Worm (Caenorhabditis elegans) whole organism, L1 larva: ENCODE results near the gene Y39A3A.3.

Experiments
- C04F5.9 ChIP-seq: sonication (generic microtip); optimal IDR thresholded peaks from 2 replicates; lab custom pipeline; 2016; ENCODE audit warnings: missing genetic modification characterization, missing compliant biosample characterization
- F16B12.6 ChIP-seq: fragments of 150-350 bp; optimal IDR thresholded peaks from 2 replicates; lab custom pipeline; 2014; ENCODE audit warnings: missing biosample characterization, missing genetic modification characterization
- Y116A8C.19 ChIP-seq: sonication (generic microtip); optimal IDR thresholded peaks from 2 replicates; lab custom pipeline; 2016; ENCODE audit warnings: missing compliant biosample characterization, missing genetic modification characterization, borderline replicate concordance
- alr-1 ChIP-seq: fragments of 200-800 bp; sonication (Bioruptor generic); optimal IDR thresholded peaks from 2 replicates; lab custom pipeline; 2018; ENCODE audit warnings: borderline replicate concordance, mild to moderate bottlenecking, missing genetic modification characterization, missing compliant biosample characterization
- ceh-8 ChIP-seq: fragments of 200-800 bp; sonication (Bioruptor generic); optimal IDR thresholded peaks from 2 replicates; lab custom pipeline; 2018; ENCODE audit warnings: mild to moderate bottlenecking, missing genetic modification characterization, moderate library complexity, missing compliant biosample characterization
- ceh-88 ChIP-seq: fragments of 200-800 bp; sonication (Bioruptor generic); IDR thresholded peaks from 2 replicates; pipeline ENCODE4 v1.3.6; 2022; ENCODE audit warnings: missing genetic modification characterization, missing compliant biosample characterization
- ceh-90 ChIP-seq: sonication (generic microtip); optimal IDR thresholded peaks from 2 replicates; lab custom pipeline; 2016; ENCODE audit warnings: missing genetic modification characterization, missing compliant biosample characterization
- ces-1 ChIP-seq: fragments of 150-350 bp; optimal IDR thresholded peaks from 2 replicates; lab custom pipeline; 2014; ENCODE audit warnings: missing biosample characterization, missing genetic modification reagents, missing genetic modification characterization
- dsc-1 ChIP-seq: sonication (generic microtip); optimal IDR thresholded peaks from 2 replicates; lab custom pipeline; 2016; ENCODE audit warnings: mild to moderate bottlenecking, missing genetic modification characterization, missing compliant biosample characterization
- efl-1 ChIP-seq, 4 experiments: fragments of 150-350 bp; optimal IDR thresholded peaks in 3 of 4; peaks in 1 of 4; 1 replicate in 1 of 4; 2 replicates in 3 of 4; lab custom pipeline; 2014; ENCODE audit warnings: missing biosample characterization in 2 of 4, missing genetic modification characterization in 2 of 4, missing genetic modification reagents in 2 of 4
- efl-3 ChIP-seq: fragments of 200-800 bp; sonication (Bioruptor generic); optimal IDR thresholded peaks from 2 replicates; lab custom pipeline; 2018; ENCODE audit warnings: mild to moderate bottlenecking, missing genetic modification characterization, missing compliant biosample characterization
- egl-13 ChIP-seq: sonication (generic microtip); optimal IDR thresholded peaks from 2 replicates; lab custom pipeline; 2016; ENCODE audit warnings: missing genotype, missing genetic modification reagents, missing genetic modification characterization, missing compliant biosample characterization
- ets-5 ChIP-seq: fragments of 200-800 bp; sonication (Bioruptor generic); IDR thresholded peaks from 2 replicates; pipeline ENCODE4 v1.3.6; 2022; ENCODE audit warnings: missing genetic modification characterization, missing compliant biosample characterization
- fkh-4 ChIP-seq: sonication (generic microtip); optimal IDR thresholded peaks from 2 replicates; lab custom pipeline; 2016; ENCODE audit warnings: missing compliant biosample characterization, missing genetic modification characterization, borderline replicate concordance
- fkh-8 ChIP-seq: sonication (generic microtip); optimal IDR thresholded peaks from 2 replicates; lab custom pipeline; 2016; ENCODE audit warnings: mild to moderate bottlenecking, missing genetic modification characterization, missing compliant biosample characterization
- fos-1 ChIP-seq: fragments of 150-350 bp; optimal IDR thresholded peaks from 2 replicates; lab custom pipeline; 2014; ENCODE audit warnings: missing biosample characterization, missing genetic modification characterization
- hlh-4 ChIP-seq: sonication (generic microtip); optimal IDR thresholded peaks from 2 replicates; lab custom pipeline; 2016; ENCODE audit warnings: mild to moderate bottlenecking, missing genetic modification characterization, missing compliant biosample characterization
- hpl-2 ChIP-seq: fragments of 150-350 bp; optimal IDR thresholded peaks from 2 replicates; lab custom pipeline; 2014; ENCODE audit warnings: missing biosample characterization, missing genetic modification reagents, missing genetic modification characterization
- irx-1 ChIP-seq: sonication (generic microtip); optimal IDR thresholded peaks from 2 replicates; lab custom pipeline; 2016; ENCODE audit warnings: missing genetic modification characterization, missing compliant biosample characterization
- lin-39 ChIP-seq: fragments of 150-350 bp; optimal IDR thresholded peaks from 2 replicates; lab custom pipeline; 2014; ENCODE audit warnings: missing biosample characterization, missing genetic modification reagents, missing genetic modification characterization
- lsy-2 ChIP-seq, 2 experiments: fragments of 150-350 bp; optimal IDR thresholded peaks; 2 replicates each; lab custom pipeline; 2014; ENCODE audit warnings: missing biosample characterization in 2 of 2, missing genetic modification characterization in 2 of 2
- mab-9 ChIP-seq: fragments of 200-800 bp; sonication (Bioruptor generic); IDR thresholded peaks from 2 replicates; pipeline ENCODE4 v1.3.6; 2022; ENCODE audit warnings: missing genetic modification reagents, missing genetic modification characterization, missing compliant biosample characterization
- mdl-1 ChIP-seq, 2 experiments: fragments of 150-350 bp; optimal IDR thresholded peaks; 2 replicates each; lab custom pipeline; 2014 to 2017; ENCODE audit warnings: missing biosample characterization in 2 of 2, missing genetic modification characterization in 2 of 2, inconsistent platforms in 1 of 2
- mef-2 ChIP-seq: fragments of 150-350 bp; optimal IDR thresholded peaks from 2 replicates; lab custom pipeline; 2014; ENCODE audit warnings: missing biosample characterization, missing genetic modification characterization
- mep-1 ChIP-seq: fragments of 150-350 bp; optimal IDR thresholded peaks from 2 replicates; lab custom pipeline; 2014; ENCODE audit warnings: missing biosample characterization, missing genetic modification characterization
- nhr-11 ChIP-seq: fragments of 150-350 bp; optimal IDR thresholded peaks from 2 replicates; lab custom pipeline; 2014; ENCODE audit warnings: missing biosample characterization, missing genetic modification characterization
- nhr-12 ChIP-seq: sonication (generic microtip); optimal IDR thresholded peaks from 2 replicates; lab custom pipeline; 2017; ENCODE audit warnings: missing biosample characterization, missing genetic modification characterization
- nhr-20 ChIP-seq: sonication (generic microtip); optimal IDR thresholded peaks from 2 replicates; lab custom pipeline; 2016; ENCODE audit warnings: mild to moderate bottlenecking, missing genetic modification characterization, missing compliant biosample characterization
- nhr-47 ChIP-seq: sonication (generic microtip); optimal IDR thresholded peaks from 2 replicates; lab custom pipeline; 2016; ENCODE audit warnings: mild to moderate bottlenecking, missing genetic modification characterization, moderate library complexity, missing compliant biosample characterization
- nhr-76 ChIP-seq: sonication (generic microtip); optimal IDR thresholded peaks from 2 replicates; lab custom pipeline; 2017; ENCODE audit warnings: missing biosample characterization, missing genetic modification characterization
- nhr-77 ChIP-seq: fragments of 150-350 bp; optimal IDR thresholded peaks from 2 replicates; lab custom pipeline; 2014; ENCODE audit warnings: missing biosample characterization, missing genetic modification characterization
- nhr-85 ChIP-seq: sonication (generic microtip); peaks from one replicate; lab custom pipeline; 2016; ENCODE audit warnings: missing genetic modification characterization, inconsistent platforms, missing compliant biosample characterization
- nhr-90 ChIP-seq: sonication (generic microtip); optimal IDR thresholded peaks from 2 replicates; lab custom pipeline; 2016; ENCODE audit warnings: mild to moderate bottlenecking, missing genetic modification characterization, missing compliant biosample characterization; ENCODE audit not compliant: poor library complexity
- pqm-1 ChIP-seq: sonication (generic microtip); optimal IDR thresholded peaks from 3 replicates; lab custom pipeline; 2017; ENCODE audit warnings: missing biosample characterization, missing genetic modification characterization
- rnt-1 ChIP-seq: sonication (generic microtip); optimal IDR thresholded peaks from 2 replicates; lab custom pipeline; 2016; ENCODE audit warnings: mild to moderate bottlenecking, missing genetic modification characterization, moderate library complexity, missing compliant biosample characterization
- skn-1 ChIP-seq: fragments of 150-350 bp; optimal IDR thresholded peaks from 2 replicates; lab custom pipeline; 2014; ENCODE audit warnings: missing biosample characterization, missing genetic modification characterization
- snpc-4 ChIP-seq: fragments of 150-350 bp; optimal IDR thresholded peaks from 2 replicates; lab custom pipeline; 2014; ENCODE audit warnings: missing biosample characterization, missing genetic modification characterization
- sox-4 ChIP-seq: sonication (generic microtip); optimal IDR thresholded peaks from 2 replicates; lab custom pipeline; 2016; ENCODE audit warnings: missing genetic modification characterization, missing compliant biosample characterization
- sptf-1 ChIP-seq: fragments of 150-350 bp; optimal IDR thresholded peaks from 2 replicates; lab custom pipeline; 2014; ENCODE audit warnings: missing biosample characterization, missing genetic modification characterization
- swsn-7 ChIP-seq: sonication (generic microtip); optimal IDR thresholded peaks from 2 replicates; lab custom pipeline; 2016; ENCODE audit warnings: missing genetic modification characterization, missing compliant biosample characterization
- tbx-2 ChIP-seq: sonication (generic microtip); optimal IDR thresholded peaks from 2 replicates; lab custom pipeline; 2016; ENCODE audit warnings: missing genetic modification characterization, missing compliant biosample characterization
- unc-130 ChIP-seq: fragments of 150-350 bp; optimal IDR thresholded peaks from 2 replicates; lab custom pipeline; 2017; ENCODE audit warnings: missing biosample characterization, missing genetic modification characterization, inconsistent platforms
- unc-62 ChIP-seq: fragments of 150-350 bp; optimal IDR thresholded peaks from 2 replicates; lab custom pipeline; 2014; ENCODE audit warnings: missing biosample characterization, missing genetic modification reagents, missing genetic modification characterization
- unc-98 ChIP-seq: fragments of 200-800 bp; sonication (Bioruptor generic); IDR thresholded peaks from 2 replicates; pipeline ENCODE4 v1.3.6; 2022; ENCODE audit warnings: missing genetic modification characterization, missing compliant biosample characterization
- xbp-1 ChIP-seq: sonication (generic microtip); optimal IDR thresholded peaks from 2 replicates; lab custom pipeline; 2016; ENCODE audit warnings: missing genetic modification characterization, missing compliant biosample characterization
- zip-4 ChIP-seq: fragments of 200-800 bp; sonication (Bioruptor generic); optimal IDR thresholded peaks from 2 replicates; lab custom pipeline; 2018; ENCODE audit warnings: mild to moderate bottlenecking, missing genetic modification characterization, moderate library complexity, missing compliant biosample characterization
- ztf-4 ChIP-seq: fragments of 150-350 bp; optimal IDR thresholded peaks from 2 replicates; lab custom pipeline; 2014; ENCODE audit warnings: missing biosample characterization, missing genetic modification characterization

The Y39A3A.3 gene

ce11 chrIII:2090695-2091094, 22.5 kb upstream of the Y39A3A.3 start (continued):
- TF ChIP-seq C04F5.9 (tag; lab: Kevin White, UChicago) (no peak), nhr-77 (tag; lab: Kevin White, UChicago) (peak; percentile 9), ztf-4 (no peak), efl-3 (no peak), irx-1 (tag; lab: Kevin White, UChicago) (peak; percentile 51), nhr-11 (tag; lab: Kevin White, UChicago) (no peak), ces-1 (GFP tag; lab: Kevin White, UChicago) (no peak), swsn-7 (tag; lab: Kevin White, UChicago) (peak; percentile 66), unc-98 (GFP tag; lab: Robert Waterston, UW) (no peak), dsc-1 (no peak), xbp-1 (tag; lab: Kevin White, UChicago) (peak; percentile 57), egl-13 (tag; lab: Kevin White, UChicago) (no peak), tbx-2 (tag; lab: Kevin White, UChicago) (peak; percentile 68), mep-1 (tag; lab: Kevin White, UChicago) (peak; percentile 89), nhr-76 (tag; lab: Kevin White, UChicago) (no peak), sox-4 (tag; lab: Kevin White, UChicago) (no peak), ceh-8 (GFP tag; lab: Kevin White, UChicago) (no peak), F16B12.6 (no peak), rnt-1 (tag; lab: Kevin White, UChicago) (no peak), efl-1 (optimal IDR thresholded peaks at IDR 0.05; lab: Kevin White, UChicago) (peak; percentile 66 to 68), efl-1 (GFP tag; optimal IDR thresholded peaks at IDR 0.05 in 1 of 2; lab: Kevin White, UChicago) (peak; percentile 33 to 91), zip-4 (no peak), mdl-1 (tag; optimal IDR thresholded peaks at IDR 0.05; lab: Kevin White, UChicago) (peak in 1 of 2 experiments; percentile 74), ceh-88 (GFP tag; lab: Robert Waterston, UW) (no peak), mef-2 (tag; lab: Kevin White, UChicago) (no peak), fkh-8 (tag; lab: Kevin White, UChicago) (no peak), snpc-4 (tag; lab: Kevin White, UChicago) (peak; percentile 22), ets-5 (GFP tag; lab: Robert Waterston, UW) (no peak), hlh-4 (no peak), sptf-1 (tag; lab: Kevin White, UChicago) (no peak), skn-1 (peak; percentile 63), alr-1 (no peak), fkh-4 (tag; lab: Kevin White, UChicago) (no peak), lin-39 (tag; lab: Kevin White, UChicago) (no peak), mab-9 (GFP tag; lab: Robert Waterston, UW) (no peak), ceh-90 (tag; lab: Kevin White, UChicago) (no peak), nhr-12 (tag; lab: Kevin White, UChicago) (no peak), unc-130 (no peak), nhr-90 (peak; percentile 85), nhr-20 (tag; lab: Kevin White, UChicago) (peak; percentile 85), nhr-85 (tag; lab: Kevin White, UChicago) (peak; percentile 97), lsy-2 (tag; optimal IDR thresholded peaks at IDR 0.05; lab: Kevin White, UChicago) (peak; percentile 72 to 77), fos-1 (tag; lab: Kevin White, UChicago) (peak; percentile 74), Y116A8C.19 (no peak), pqm-1 (tag; lab: Kevin White, UChicago) (no peak), hpl-2 (GFP tag; lab: Kevin White, UChicago) (peak; percentile 24), unc-62 (GFP tag; lab: Kevin White, UChicago) (no peak), nhr-47 (tag; lab: Kevin White, UChicago) (peak; percentile 60)
